Fruit fly (Drosophila melanogaster) whole organism, embryonic: ENCODE data around the gene CG12239.

Source experiments
- Abd-B ChIP-seq: fragments of 200-800 bp; sonication (Bioruptor generic); optimal IDR thresholded peaks from 2 replicates; lab custom pipeline; 2018; ENCODE audit warnings: missing biosample characterization, mild to moderate bottlenecking, missing genetic modification characterization, moderate library complexity
- Asciz ChIP-seq: fragments of 200-800 bp; sonication (Bioruptor generic); optimal IDR thresholded peaks from 2 replicates; lab custom pipeline; 2017; ENCODE audit warnings: missing biosample characterization, mild to moderate bottlenecking, missing genetic modification characterization, missing genetic modification reagents
- Atf-2 ChIP-seq: fragments of 200-800 bp; sonication (Bioruptor generic); optimal IDR thresholded peaks from 2 replicates; lab custom pipeline; 2016; ENCODE audit warnings: missing biosample characterization, missing genetic modification characterization
- CG1024 ChIP-seq: fragments of 200-800 bp; sonication (Bioruptor generic); IDR thresholded peaks from 2 replicates; pipeline ENCODE4 v1.3.6; 2022; ENCODE audit warnings: missing biosample characterization, missing genetic modification characterization
- CG12744 ChIP-seq: fragments of 200-800 bp; sonication (Bioruptor generic); optimal IDR thresholded peaks from 2 replicates; lab custom pipeline; 2016; ENCODE audit warnings: missing biosample characterization, missing genetic modification characterization
- CG13775 ChIP-seq: fragments of 200-800 bp; sonication (Bioruptor generic); optimal IDR thresholded peaks from 3 replicates; lab custom pipeline; 2017; ENCODE audit warnings: missing biosample characterization, mild to moderate bottlenecking, missing genetic modification characterization
- CG14965 ChIP-seq: fragments of 200-800 bp; sonication (Bioruptor generic); optimal IDR thresholded peaks from 2 replicates; lab custom pipeline; 2016; ENCODE audit warnings: missing biosample characterization, missing genetic modification characterization, borderline replicate concordance
- CG15601 ChIP-seq: fragments of 200-800 bp; sonication (Bioruptor generic); optimal IDR thresholded peaks from 3 replicates; lab custom pipeline; 2019; ENCODE audit warnings: missing biosample characterization, mild to moderate bottlenecking, missing genetic modification characterization, moderate library complexity
- CG1602 ChIP-seq: fragments of 200-800 bp; sonication (Bioruptor generic); optimal IDR thresholded peaks from 3 replicates; lab custom pipeline; 2016; ENCODE audit warnings: missing biosample characterization, missing genetic modification characterization
- CG18011 ChIP-seq: fragments of 200-800 bp; sonication (Bioruptor generic); optimal IDR thresholded peaks from 2 replicates; lab custom pipeline; 2017; ENCODE audit warnings: missing biosample characterization, missing genetic modification characterization, mild to moderate bottlenecking, moderate library complexity, missing genotype
- CG18764 ChIP-seq: fragments of 200-800 bp; sonication (Bioruptor generic); optimal IDR thresholded peaks from 3 replicates; lab custom pipeline; 2016; ENCODE audit warnings: missing biosample characterization, missing genetic modification characterization
- CG2116 ChIP-seq: fragments of 200-800 bp; sonication (Bioruptor generic); optimal IDR thresholded peaks from 3 replicates; lab custom pipeline; 2018; ENCODE audit warnings: missing biosample characterization, mild to moderate bottlenecking, missing genetic modification characterization
- CG30431 ChIP-seq: fragments of 200-800 bp; sonication (Bioruptor generic); optimal IDR thresholded peaks from 2 replicates; lab custom pipeline; 2017; ENCODE audit warnings: missing biosample characterization, missing genetic modification characterization
- CG3838 ChIP-seq: fragments of 200-800 bp; sonication (Bioruptor generic); optimal IDR thresholded peaks from 3 replicates; lab custom pipeline; 2016; ENCODE audit warnings: missing biosample characterization, missing genetic modification characterization
- CG42726 ChIP-seq: fragments of 200-800 bp; sonication (Bioruptor generic); IDR thresholded peaks from 2 replicates; pipeline ENCODE4 v1.3.6; 2022; ENCODE audit warnings: missing biosample characterization, missing genetic modification characterization; ENCODE audit not compliant: partially characterized antibody
- CG5180 ChIP-seq: fragments of 200-800 bp; sonication (Bioruptor generic); optimal IDR thresholded peaks from 3 replicates; lab custom pipeline; 2017; ENCODE audit warnings: missing biosample characterization, missing genetic modification characterization, mild to moderate bottlenecking, moderate library complexity, missing genetic modification reagents
- CG7271 ChIP-seq: fragments of 200-800 bp; sonication (Bioruptor generic); optimal IDR thresholded peaks from 2 replicates; lab custom pipeline; 2018; ENCODE audit warnings: missing biosample characterization, mild to moderate bottlenecking, missing genetic modification characterization, moderate library complexity
- CG7786 ChIP-seq: fragments of 200-800 bp; sonication (Bioruptor generic); optimal IDR thresholded peaks from 2 replicates; lab custom pipeline; 2016; ENCODE audit warnings: missing biosample characterization, missing genetic modification characterization
- CG8388 ChIP-seq: fragments of 200-800 bp; sonication (Bioruptor generic); optimal IDR thresholded peaks from 2 replicates; lab custom pipeline; 2019; ENCODE audit warnings: missing biosample characterization, mild to moderate bottlenecking, missing genetic modification characterization, moderate library complexity
- CTCF ChIP-seq: fragments of 200-800 bp; sonication (Bioruptor generic); optimal IDR thresholded peaks from 2 replicates; lab custom pipeline; 2017; ENCODE audit warnings: missing biosample characterization, mild to moderate bottlenecking, missing genetic modification characterization, moderate library complexity
- Dek ChIP-seq: fragments of 200-800 bp; sonication (Bioruptor generic); optimal IDR thresholded peaks from 3 replicates; lab custom pipeline; 2019; ENCODE audit warnings: missing biosample characterization, mild to moderate bottlenecking, missing genetic modification characterization, moderate library complexity
- Dp ChIP-seq: fragments of 200-800 bp; sonication (Bioruptor generic); optimal IDR thresholded peaks from 2 replicates; lab custom pipeline; 2018; ENCODE audit warnings: missing biosample characterization, mild to moderate bottlenecking, missing genetic modification characterization, moderate library complexity
- E2f1 ChIP-seq: fragments of 200-800 bp; sonication (Bioruptor generic); IDR thresholded peaks from 2 replicates; pipeline ENCODE4 v1.3.6; 2022; ENCODE audit warnings: missing biosample characterization, missing genetic modification characterization
- HmgD ChIP-seq: fragments of 200-800 bp; sonication (Bioruptor generic); optimal IDR thresholded peaks from 3 replicates; lab custom pipeline; 2016; ENCODE audit warnings: missing biosample characterization, missing genetic modification characterization
- Kr ChIP-seq: fragments of 200-800 bp; sonication (Bioruptor generic); optimal IDR thresholded peaks from 2 replicates; lab custom pipeline; 2017; ENCODE audit warnings: missing biosample characterization, mild to moderate bottlenecking, missing genetic modification characterization
- MTF-1 ChIP-seq: fragments of 200-800 bp; sonication (Bioruptor generic); optimal IDR thresholded peaks from 2 replicates; lab custom pipeline; 2018; ENCODE audit warnings: missing biosample characterization, mild to moderate bottlenecking, missing genetic modification characterization, borderline replicate concordance
- Nf-YA ChIP-seq: fragments of 200-800 bp; sonication (Bioruptor generic); IDR thresholded peaks from 2 replicates; pipeline ENCODE4 v1.3.6; 2022; ENCODE audit warnings: missing biosample characterization, missing genetic modification characterization
- YL-1 ChIP-seq: fragments of 200-800 bp; sonication (Bioruptor generic); optimal IDR thresholded peaks from 3 replicates; lab custom pipeline; 2017; ENCODE audit warnings: missing biosample characterization, mild to moderate bottlenecking, missing genetic modification characterization
- ara ChIP-seq: fragments of 200-800 bp; sonication (Bioruptor generic); IDR thresholded peaks from 2 replicates; pipeline ENCODE4 v1.3.6; 2022; ENCODE audit warnings: missing biosample characterization, missing genetic modification characterization
- ash1 ChIP-seq: fragments of 200-800 bp; sonication (Bioruptor generic); optimal IDR thresholded peaks from 2 replicates; lab custom pipeline; 2018; ENCODE audit warnings: missing biosample characterization, mild to moderate bottlenecking, missing genetic modification characterization
- br ChIP-seq: fragments of >200 bp; optimal IDR thresholded peaks from 2 replicates; lab custom pipeline; 2017
- cas ChIP-seq: fragments of 200-800 bp; sonication (Bioruptor generic); IDR thresholded peaks from 2 replicates; pipeline ENCODE4 v1.3.6; 2022; ENCODE audit warnings: missing biosample characterization, missing genetic modification characterization
- crol ChIP-seq: fragments of 200-800 bp; sonication (Bioruptor generic); IDR thresholded peaks from 2 replicates; pipeline ENCODE4 v1.3.6; 2022; ENCODE audit warnings: missing biosample characterization, missing genetic modification characterization
- grau ChIP-seq: fragments of 200-800 bp; optimal IDR thresholded peaks from 3 replicates; lab custom pipeline; 2019; ENCODE audit warnings: missing biosample characterization, mild to moderate bottlenecking, missing genetic modification characterization, moderate library complexity
- h ChIP-seq: fragments of >200 bp; optimal IDR thresholded peaks from 2 replicates; lab custom pipeline; 2017
- kah ChIP-seq: fragments of 200-800 bp; sonication (Bioruptor generic); optimal IDR thresholded peaks from 2 replicates; lab custom pipeline; 2018; ENCODE audit warnings: missing biosample characterization, mild to moderate bottlenecking, missing genetic modification characterization
- mam ChIP-seq: fragments of 200-800 bp; sonication (Bioruptor generic); optimal IDR thresholded peaks from 3 replicates; lab custom pipeline; 2016; ENCODE audit warnings: missing biosample characterization, missing genetic modification characterization
- onecut ChIP-seq: fragments of 200-800 bp; sonication (Bioruptor generic); IDR thresholded peaks from 2 replicates; pipeline ENCODE4 v1.3.6; 2022; ENCODE audit warnings: missing biosample characterization, missing genetic modification characterization
- org-1 ChIP-seq: fragments of 200-800 bp; sonication (Bioruptor generic); optimal IDR thresholded peaks from 2 replicates; lab custom pipeline; 2017; ENCODE audit warnings: missing biosample characterization, missing genetic modification characterization
- pan ChIP-seq, 4 experiments: fragments of >200 bp in 3 of 4; fragments of 200-800 bp in 1 of 4; sonication (Bioruptor generic) in 1 of 4; optimal IDR thresholded peaks in 3 of 4; IDR thresholded peaks in 1 of 4; 2 replicates each; pipeline versions ENCODE4 v1.3.6 to Lab custom; 2017 to 2022; ENCODE audit warnings: missing biosample characterization in 2 of 4, missing genetic modification characterization in 2 of 4, mixed read lengths in 1 of 4
- prd ChIP-seq, 3 experiments: fragments of >200 bp in 2 of 3; fragments of 200-800 bp in 1 of 3; sonication (Bioruptor generic) in 1 of 3; optimal IDR thresholded peaks in 2 of 3; IDR thresholded peaks in 1 of 3; 2 replicates in 2 of 3; 3 replicates in 1 of 3; pipeline versions ENCODE4 v1.3.6 to Lab custom; 2017 to 2022; ENCODE audit warnings: missing biosample characterization in 1 of 3, missing genetic modification characterization in 1 of 3
- sima ChIP-seq: fragments of 200-800 bp; sonication (Bioruptor generic); optimal IDR thresholded peaks from 2 replicates; lab custom pipeline; 2016; ENCODE audit warnings: missing biosample characterization, missing genetic modification characterization
- tap ChIP-seq: fragments of 200-800 bp; optimal IDR thresholded peaks from 3 replicates; lab custom pipeline; 2019; ENCODE audit warnings: missing biosample characterization, mild to moderate bottlenecking, missing genetic modification characterization, moderate library complexity
- toy ChIP-seq: fragments of 200-800 bp; sonication (Bioruptor generic); IDR thresholded peaks from 2 replicates; pipeline ENCODE4 v1.3.6; 2022; ENCODE audit warnings: missing biosample characterization, missing genetic modification characterization
- trem ChIP-seq: fragments of 200-800 bp; optimal IDR thresholded peaks from 3 replicates; lab custom pipeline; 2019; ENCODE audit warnings: missing biosample characterization, mild to moderate bottlenecking, missing genetic modification characterization, moderate library complexity
- trh ChIP-seq: fragments of 200-800 bp; sonication (Bioruptor generic); optimal IDR thresholded peaks from 2 replicates; lab custom pipeline; 2016; ENCODE audit warnings: missing biosample characterization, missing genetic modification characterization
- wek ChIP-seq: fragments of 200-800 bp; sonication (Bioruptor generic); optimal IDR thresholded peaks from 3 replicates; lab custom pipeline; 2018; ENCODE audit warnings: missing biosample characterization, mild to moderate bottlenecking, missing genetic modification characterization, moderate library complexity
- yki ChIP-seq: fragments of >200 bp; optimal IDR thresholded peaks from 3 replicates; lab custom pipeline; 2018

The CG12239 gene

dm6 chrX:5754837-5755828 lies 36.8 kb upstream of the CG12239 start, which contains the start of the genes lin-52 and CG15771 (continued):
- TF ChIP-seq CG13775 (peak; percentile 96), CG1602 (GFP tag; lab: Kevin White, UChicago) (peak; percentile 84), MTF-1 (GFP tag; lab: Kevin White, UChicago) (peak; percentile 89), CG30431 (GFP tag; lab: Kevin White, UChicago) (peak; percentile 90), org-1 (GFP tag; lab: Kevin White, UChicago) (peak; percentile 94), CG2116 (GFP tag; lab: Kevin White, UChicago) (peak; percentile 67), prd (optimal IDR thresholded peaks at IDR 0.05; lab: Kevin White, UChicago) (no peak), prd (GFP tag; IDR thresholded peaks at IDR 0.05; lab: Robert Waterston, UW) (peak; percentile 97), pan (optimal IDR thresholded peaks at IDR 0.05; lab: Kevin White, UChicago) (no peak), pan (GFP tag; optimal IDR thresholded peaks at IDR 0.05 in 1 of 2, IDR thresholded peaks at IDR 0.05 in 1 of 2) (peak in 1 of 2 experiments; percentile 94), E2f1 (peak; percentile 94), wek (GFP tag; lab: Kevin White, UChicago) (peak; percentile 55), Asciz (peak; percentile 91), Abd-B (GFP tag; lab: Kevin White, UChicago) (peak; percentile 85), yki (lab: Kevin White, UChicago) (no peak), YL-1 (peak; percentile 97), ara (peak; percentile 94), CG1024 (GFP tag; lab: Robert Waterston, UW) (peak; percentile 78), grau (peak; percentile 95), CG14965 (no peak), h (lab: Kevin White, UChicago) (no peak), CG5180 (GFP tag; lab: Kevin White, UChicago) (peak; percentile 88), crol (peak; percentile 98), CG7271 (tag; lab: Kevin White, UChicago) (no peak), CG12744 (GFP tag; lab: Kevin White, UChicago) (peak; percentile 38), Atf-2 (GFP tag; lab: Kevin White, UChicago) (peak; percentile 57), onecut (GFP tag; lab: Robert Waterston, UW) (peak; percentile 91), toy (GFP tag; lab: Robert Waterston, UW) (peak; percentile 79), CG18764 (GFP tag; lab: Kevin White, UChicago) (peak; percentile 70), trh (GFP tag; lab: Kevin White, UChicago) (peak; percentile 82), kah (GFP tag; lab: Kevin White, UChicago) (peak; percentile 91), trem (tag; lab: Kevin White, UChicago) (peak; percentile 82), mam (GFP tag; lab: Kevin White, UChicago) (peak; percentile 72), Nf-YA (GFP tag; lab: Robert Waterston, UW) (peak; percentile 83), br (lab: Kevin White, UChicago) (no peak), ash1 (GFP tag; lab: Kevin White, UChicago) (no peak), CG42726 (GFP tag; lab: Robert Waterston, UW) (0 out of 2 replicates have a peak, but pooled peaks have one; percentile 37), CTCF (peak; percentile 69), CG18011 (GFP tag; lab: Kevin White, UChicago) (peak; percentile 79), CG15601 (tag; lab: Kevin White, UChicago) (peak; percentile 91), tap (tag; lab: Kevin White, UChicago) (peak; percentile 92), Dek (tag; lab: Kevin White, UChicago) (peak; percentile 91), Dp (GFP tag; lab: Kevin White, UChicago) (peak; percentile 57), sima (GFP tag; lab: Kevin White, UChicago) (no peak), CG7786 (GFP tag; lab: Kevin White, UChicago) (peak; percentile 66), CG8388 (GFP tag; lab: Kevin White, UChicago) (peak; percentile 100), cas (GFP tag; lab: Robert Waterston, UW) (peak; percentile 87), Kr (peak; percentile 50), HmgD (GFP tag; lab: Kevin White, UChicago) (peak; percentile 43), CG3838 (peak; percentile 70)
